Worm (Caenorhabditis elegans): ENCODE measurements around the gene adt-3.

Gene adt-3

DNA sequence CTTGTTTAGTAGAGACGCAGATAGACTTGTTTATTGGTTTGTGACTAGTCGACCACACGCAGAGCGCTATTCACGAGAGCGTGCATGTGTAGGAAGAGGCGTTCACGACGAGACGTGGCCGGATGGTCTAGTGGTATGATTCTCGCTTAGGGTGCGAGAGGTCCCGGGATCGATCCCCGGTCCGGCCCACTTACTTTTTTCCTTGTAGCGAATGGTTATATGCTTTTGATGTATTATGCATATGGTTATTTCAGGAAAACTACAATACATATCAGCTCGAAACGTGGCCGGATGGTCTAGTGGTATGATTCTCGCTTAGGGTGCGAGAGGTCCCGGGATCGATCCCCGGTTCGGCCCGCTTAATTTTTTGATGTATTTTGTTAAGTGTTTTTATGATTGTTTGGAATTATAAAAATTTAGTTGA lies 38.5 kb downstream of the adt-3 start (continued):
- TF ChIP-seq arid-1 (GFP tag; conservative IDR thresholded peaks at IDR 0.05): peak; percentile 87
- TF ChIP-seq aha-1 (tag): peak; percentile 97
- TF ChIP-seq sdz-12 (GFP tag; optimal IDR thresholded peaks at IDR 0.05): peak; percentile 69
- peak; percentile 97 for TF ChIP-seq egl-43 (GFP tag; IDR thresholded peaks at IDR 0.05)
- no peak for TF ChIP-seq aly-2 (tag; optimal IDR thresholded peaks at IDR 0.05)
- peak; percentile 88; the same call in 1 of the 2 replicates for TF ChIP-seq F44E2.7 (GFP tag; IDR thresholded peaks at IDR 0.05)
- peak; percentile 14 for TF ChIP-seq ztf-7 (tag; optimal IDR thresholded peaks at IDR 0.05)
- TF ChIP-seq lin-13 (GFP tag; optimal IDR thresholded peaks at IDR 0.05): peak; percentile 15
- peak in 1 of 2 experiments; percentile 78 for TF ChIP-seq mdl-1 (tag; optimal IDR thresholded peaks at IDR 0.05)
- TF ChIP-seq dve-1 (tag; optimal IDR thresholded peaks at IDR 0.05; ENCODE audit: insufficient read depth): peak; percentile 76
- TF ChIP-seq daf-12 (tag; optimal IDR thresholded peaks at IDR 0.05): no peak
- TF ChIP-seq tag-97 (GFP tag; IDR thresholded peaks at IDR 0.05): no peak
- peak; percentile 72 for TF ChIP-seq nhr-11 (tag; optimal IDR thresholded peaks at IDR 0.05)
- TF ChIP-seq mes-2 (tag; optimal IDR thresholded peaks at IDR 0.05; ENCODE audit: poor library complexity, severe bottlenecking): peak; percentile 76
- peak; percentile 65 for TF ChIP-seq F49E8.2 (tag; optimal IDR thresholded peaks at IDR 0.05; ENCODE audit: borderline replicate concordance)
- peak in 1 of 2 experiments; percentile 87 for TF ChIP-seq unc-62 (GFP tag; optimal IDR thresholded peaks at IDR 0.05 in 1 of 2)
- TF ChIP-seq unc-62 (tag; optimal IDR thresholded peaks at IDR 0.05): no peak
- peak; percentile 34 to 67 for TF ChIP-seq lsy-2 (tag; optimal IDR thresholded peaks at IDR 0.05)
- no peak for TF ChIP-seq nhr-76 (tag; optimal IDR thresholded peaks at IDR 0.05)
- TF ChIP-seq Y5F2A.4 (GFP tag; optimal IDR thresholded peaks at IDR 0.05): peak; percentile 59
- no peak for TF ChIP-seq nhr-237 (tag; optimal IDR thresholded peaks at IDR 0.05)
- TF ChIP-seq nhr-42 (GFP tag; IDR thresholded peaks at IDR 0.05): peak; percentile 88
- peak; percentile 26 for TF ChIP-seq dpl-1 (GFP tag; optimal IDR thresholded peaks at IDR 0.05)
- no peak for TF ChIP-seq lin-15B (tag; optimal IDR thresholded peaks at IDR 0.05)
- peak; percentile 85 for TF ChIP-seq dmd-9 (GFP tag; IDR thresholded peaks at IDR 0.05)
- no peak for TF ChIP-seq ces-1 (GFP tag; optimal IDR thresholded peaks at IDR 0.05)
- peak; percentile 88 for TF ChIP-seq vab-7 (GFP tag; IDR thresholded peaks at IDR 0.05)
- TF ChIP-seq unc-39 (tag; optimal IDR thresholded peaks at IDR 0.05): no peak
- peak; percentile 45; the same call in 1 of the 2 replicates for TF ChIP-seq Y105C5A.15 (GFP tag; IDR thresholded peaks at IDR 0.05)
- no peak for TF ChIP-seq egl-27 (tag; optimal IDR thresholded peaks at IDR 0.05)
- no peak; the same call in none of the 2 replicates for TF ChIP-seq lin-38 (GFP tag; IDR thresholded peaks at IDR 0.05)
- no peak for TF ChIP-seq ceh-32 (tag; optimal IDR thresholded peaks at IDR 0.05; ENCODE audit: poor library complexity)
- no peak for TF ChIP-seq ceh-62 (tag; optimal IDR thresholded peaks at IDR 0.05)
- peak; percentile 62 for TF ChIP-seq nhr-102 (tag; optimal IDR thresholded peaks at IDR 0.05)
- 0 out of 2 replicates have a peak, but pooled peaks have one; percentile 74 for TF ChIP-seq Y75B8A.6 (GFP tag; IDR thresholded peaks at IDR 0.05)
- TF ChIP-seq F37D6.2 (tag; optimal IDR thresholded peaks at IDR 0.05): peak; percentile 56
- TF ChIP-seq ama-1 (optimal IDR thresholded peaks at IDR 0.05): no peak
- TF ChIP-seq lin-1 (GFP tag; IDR thresholded peaks at IDR 0.05): peak; percentile 39; the same call in 1 of the 2 replicates
- peak; percentile 15 for TF ChIP-seq T20F7.1 (GFP tag; optimal IDR thresholded peaks at IDR 0.05)
- TF ChIP-seq zag-1 (tag; optimal IDR thresholded peaks at IDR 0.05): no peak
- peak; percentile 93 for TF ChIP-seq snpc-1.2 (GFP tag; IDR thresholded peaks at IDR 0.05)
- no peak for TF ChIP-seq lin-39 (tag; optimal IDR thresholded peaks at IDR 0.05)
- peak; percentile 83 for TF ChIP-seq rbr-2 (tag; optimal IDR thresholded peaks at IDR 0.05)
- TF ChIP-seq zfp-3 (GFP tag; conservative IDR thresholded peaks at IDR 0.05): peak; percentile 78; the same call in 1 of the 2 replicates
- TF ChIP-seq hlh-11 (tag; optimal IDR thresholded peaks at IDR 0.05): peak; percentile 76
- TF ChIP-seq ceh-28 (tag; optimal IDR thresholded peaks at IDR 0.05): no peak
- peak; percentile 66 for TF ChIP-seq nhr-48 (tag; optimal IDR thresholded peaks at IDR 0.05)
- peak; percentile 66; the same call in 1 of the 2 replicates for TF ChIP-seq php-3 (GFP tag; IDR thresholded peaks at IDR 0.05)
- peak; percentile 62 for TF ChIP-seq unc-130 (GFP tag; optimal IDR thresholded peaks at IDR 0.05)
- TF ChIP-seq pqm-1 (tag; optimal IDR thresholded peaks at IDR 0.05): no peak
- TF ChIP-seq tra-1 (GFP tag; IDR thresholded peaks at IDR 0.05): peak; percentile 94
- TF ChIP-seq skn-1 (tag; optimal IDR thresholded peaks at IDR 0.05): no peak
